Fruit fly (Drosophila melanogaster) whole organism, embryonic: ENCODE results near the gene Alg7.
A peak's percentile ranks its signal among the peaks of the same experiment; 100 is the strongest.
"Not testable (repeated sequence)": the region's sequence is repeated elsewhere in the genome, so short reads cannot be mapped to it uniquely, and the experiment has no call there.

Experiments
- Atf3 ChIP-seq: fragments of 200-800 bp; sonication (Bioruptor generic); optimal IDR thresholded peaks from 3 replicates; lab custom pipeline; 2016; ENCODE audit warnings: missing biosample characterization, missing genetic modification characterization
- CG11085 ChIP-seq: fragments of 200-800 bp; sonication (Bioruptor generic); IDR thresholded peaks from 2 replicates; pipeline ENCODE4 v1.3.6; 2022; ENCODE audit warnings: missing biosample characterization, missing genetic modification characterization
- CG11456 ChIP-seq: fragments of 200-800 bp; sonication (Bioruptor generic); IDR thresholded peaks from 3 replicates; pipeline ENCODE4 v1.3.6; 2022; ENCODE audit warnings: missing biosample characterization, missing genetic modification characterization
- CG12391 ChIP-seq: fragments of 200-800 bp; sonication (Bioruptor generic); optimal IDR thresholded peaks from 3 replicates; lab custom pipeline; 2018; ENCODE audit warnings: missing biosample characterization, mild to moderate bottlenecking, missing genetic modification characterization, moderate library complexity
- CG13424 ChIP-seq: fragments of 200-800 bp; sonication (Bioruptor generic); optimal IDR thresholded peaks from 2 replicates; lab custom pipeline; 2019; ENCODE audit warnings: missing biosample characterization, mild to moderate bottlenecking, missing genetic modification characterization, moderate library complexity
- CG14050 ChIP-seq: fragments of 200-800 bp; sonication (Bioruptor generic); IDR thresholded peaks from 3 replicates; pipeline ENCODE4 v1.3.6; 2022; ENCODE audit warnings: missing biosample characterization, missing genetic modification characterization
- CG14441 ChIP-seq: fragments of 200-800 bp; sonication (Bioruptor generic); IDR thresholded peaks from 2 replicates; pipeline ENCODE4 v1.3.6; 2022; ENCODE audit warnings: missing biosample characterization, missing genetic modification characterization
- CG1603 ChIP-seq: fragments of 200-800 bp; sonication (Bioruptor generic); optimal IDR thresholded peaks from 2 replicates; lab custom pipeline; 2019; ENCODE audit warnings: missing biosample characterization, mild to moderate bottlenecking, missing genetic modification characterization, moderate library complexity
- CG17328 ChIP-seq: fragments of 200-800 bp; sonication (Bioruptor generic); IDR thresholded peaks from 2 replicates; pipeline ENCODE4 v1.3.6; 2022; ENCODE audit warnings: missing biosample characterization, missing genetic modification characterization
- CG17359 ChIP-seq: fragments of 200-800 bp; sonication (Bioruptor generic); optimal IDR thresholded peaks from 3 replicates; lab custom pipeline; 2018; ENCODE audit warnings: missing biosample characterization, mild to moderate bottlenecking, missing genetic modification characterization, moderate library complexity
- CG18262 ChIP-seq: fragments of 200-800 bp; optimal IDR thresholded peaks from 3 replicates; lab custom pipeline; 2019; ENCODE audit warnings: missing biosample characterization, mild to moderate bottlenecking, missing genetic modification characterization, moderate library complexity
- CG18476 ChIP-seq: fragments of 200-800 bp; sonication (Bioruptor generic); optimal IDR thresholded peaks from 2 replicates; lab custom pipeline; 2016; ENCODE audit warnings: missing biosample characterization, mild to moderate bottlenecking, missing genetic modification characterization
- CG18764 ChIP-seq: fragments of 200-800 bp; sonication (Bioruptor generic); optimal IDR thresholded peaks from 3 replicates; lab custom pipeline; 2016; ENCODE audit warnings: missing biosample characterization, missing genetic modification characterization
- CG6689 ChIP-seq: fragments of 200-800 bp; sonication (Bioruptor generic); IDR thresholded peaks from 2 replicates; pipeline ENCODE4 v1.3.6; 2022; ENCODE audit warnings: missing biosample characterization, missing genetic modification characterization
- CG6791 ChIP-seq: fragments of 200-800 bp; sonication (Bioruptor generic); IDR thresholded peaks from 3 replicates; pipeline ENCODE4 v1.3.6; 2022; ENCODE audit warnings: missing biosample characterization, missing genetic modification characterization; ENCODE audit not compliant: partially characterized antibody
- CG8924 ChIP-seq: fragments of 200-800 bp; optimal IDR thresholded peaks from 3 replicates; lab custom pipeline; 2019; ENCODE audit warnings: missing biosample characterization, mild to moderate bottlenecking, missing genetic modification characterization, moderate library complexity
- Dad ChIP-seq: fragments of 200-800 bp; sonication (Bioruptor generic); optimal IDR thresholded peaks from 3 replicates; lab custom pipeline; 2016; ENCODE audit warnings: missing biosample characterization, missing genetic modification characterization
- Dbx ChIP-seq: fragments of 200-800 bp; sonication (Bioruptor generic); IDR thresholded peaks from 3 replicates; pipeline ENCODE4 v1.3.6; 2022; ENCODE audit warnings: missing biosample characterization, missing genetic modification characterization
- Dip3 ChIP-seq: fragments of 200-800 bp; sonication (Bioruptor generic); optimal IDR thresholded peaks from 3 replicates; lab custom pipeline; 2016; ENCODE audit warnings: missing biosample characterization, missing genetic modification characterization
- Drgx ChIP-seq: fragments of 200-800 bp; sonication (Bioruptor generic); IDR thresholded peaks from 2 replicates; pipeline ENCODE4 v1.3.6; 2022; ENCODE audit warnings: missing biosample characterization, missing genetic modification characterization
- ERR ChIP-seq: fragments of 200-800 bp; sonication (Bioruptor generic); optimal IDR thresholded peaks from 2 replicates; lab custom pipeline; 2016; ENCODE audit warnings: missing biosample characterization, missing genetic modification characterization
- Gug ChIP-seq: fragments of 200-800 bp; sonication (Bioruptor generic); IDR thresholded peaks from 4 replicates; pipeline ENCODE4 v1.3.6; 2022; ENCODE audit warnings: missing biosample characterization, missing genetic modification characterization
- H2.0 ChIP-seq: fragments of 200-800 bp; sonication (Bioruptor generic); IDR thresholded peaks from 2 replicates; pipeline ENCODE4 v1.3.6; 2022; ENCODE audit warnings: missing biosample characterization, missing genetic modification characterization
- HHEX ChIP-seq: fragments of 200-800 bp; sonication (Bioruptor generic); optimal IDR thresholded peaks from 3 replicates; lab custom pipeline; 2017; ENCODE audit warnings: missing biosample characterization, mild to moderate bottlenecking, missing genetic modification characterization, missing genetic modification reagents
- HLH54F ChIP-seq: fragments of 200-800 bp; sonication (Bioruptor generic); optimal IDR thresholded peaks from 3 replicates; lab custom pipeline; 2016; ENCODE audit warnings: missing biosample characterization, missing genetic modification characterization
- Max ChIP-seq: fragments of 200-800 bp; sonication (Bioruptor generic); optimal IDR thresholded peaks from 2 replicates; lab custom pipeline; 2016; ENCODE audit warnings: missing biosample characterization, mild to moderate bottlenecking, missing genetic modification characterization
- NK7.1 ChIP-seq: fragments of 200-800 bp; sonication (Bioruptor generic); optimal IDR thresholded peaks from 3 replicates; lab custom pipeline; 2016; ENCODE audit warnings: missing biosample characterization, missing genetic modification characterization
- Ptx1 ChIP-seq: fragments of 200-800 bp; sonication (Bioruptor generic); IDR thresholded peaks from 2 replicates; pipeline ENCODE4 v1.3.6; 2022; ENCODE audit warnings: missing biosample characterization, missing genetic modification characterization
- Rx ChIP-seq: fragments of 200-800 bp; sonication (Bioruptor generic); IDR thresholded peaks from 2 replicates; pipeline ENCODE4 v1.3.6; 2022; ENCODE audit warnings: missing biosample characterization, missing genetic modification characterization
- Stat92E ChIP-seq, 3 experiments: fragments of >200 bp in 2 of 3; fragments of 200-800 bp in 1 of 3; sonication (Bioruptor generic) in 1 of 3; optimal IDR thresholded peaks; 2 replicates each; lab custom pipeline; 2017 to 2019; ENCODE audit warnings: missing biosample characterization in 3 of 3, missing genetic modification characterization in 3 of 3, mild to moderate bottlenecking in 1 of 3, moderate library complexity in 1 of 3
- Trl ChIP-seq, 3 experiments: fragments of >200 bp in 2 of 3; fragments of 200-800 bp in 1 of 3; sonication (Bioruptor generic) in 1 of 3; optimal IDR thresholded peaks; 2 replicates in 1 of 3; 3 replicates in 2 of 3; lab custom pipeline; 2016 to 2017; ENCODE audit warnings: missing biosample characterization in 1 of 3, missing genetic modification characterization in 1 of 3
- ato ChIP-seq: fragments of 200-800 bp; sonication (Bioruptor generic); IDR thresholded peaks from 2 replicates; pipeline ENCODE4 v1.3.6; 2022; ENCODE audit warnings: missing biosample characterization, missing genetic modification characterization; ENCODE audit not compliant: partially characterized antibody
- chif ChIP-seq, 2 experiments: fragments of 200-800 bp; sonication (Bioruptor generic); optimal IDR thresholded peaks; 3 replicates each; lab custom pipeline; 2016; ENCODE audit warnings: missing biosample characterization in 2 of 2, missing genetic modification characterization in 2 of 2
- ci ChIP-seq: fragments of 200-800 bp; sonication (Bioruptor generic); IDR thresholded peaks from 3 replicates; pipeline ENCODE4 v1.3.6; 2022; ENCODE audit warnings: missing biosample characterization, missing genetic modification characterization
- ems ChIP-seq: fragments of 200-800 bp; sonication (Bioruptor generic); optimal IDR thresholded peaks from 3 replicates; lab custom pipeline; 2016; ENCODE audit warnings: missing biosample characterization, missing genetic modification characterization
- ewg ChIP-seq: fragments of 200-800 bp; sonication (Bioruptor generic); optimal IDR thresholded peaks from 3 replicates; lab custom pipeline; 2017; ENCODE audit warnings: mild to moderate bottlenecking, missing biosample characterization, missing genetic modification reagents, missing genetic modification characterization
- ftz-f1 ChIP-seq: fragments of 200-800 bp; sonication (Bioruptor generic); optimal IDR thresholded peaks from 2 replicates; lab custom pipeline; 2016; ENCODE audit warnings: missing biosample characterization, missing genetic modification characterization
- ken ChIP-seq: fragments of 200-800 bp; sonication (Bioruptor generic); IDR thresholded peaks from 3 replicates; pipeline ENCODE4 v1.3.6; 2022; ENCODE audit warnings: missing biosample characterization, missing genetic modification characterization
- mam ChIP-seq: fragments of 200-800 bp; sonication (Bioruptor generic); optimal IDR thresholded peaks from 3 replicates; lab custom pipeline; 2016; ENCODE audit warnings: missing biosample characterization, missing genetic modification characterization
- mirr ChIP-seq: fragments of 200-800 bp; sonication (Bioruptor generic); optimal IDR thresholded peaks from 3 replicates; lab custom pipeline; 2018; ENCODE audit warnings: missing biosample characterization, mild to moderate bottlenecking, missing genetic modification characterization
- mld ChIP-seq: fragments of 200-800 bp; sonication (Bioruptor generic); IDR thresholded peaks from 3 replicates; pipeline ENCODE4 v1.3.6; 2022; ENCODE audit warnings: missing biosample characterization, missing genetic modification characterization; ENCODE audit not compliant: partially characterized antibody
- pan ChIP-seq, 4 experiments: fragments of >200 bp in 3 of 4; fragments of 200-800 bp in 1 of 4; sonication (Bioruptor generic) in 1 of 4; optimal IDR thresholded peaks in 3 of 4; IDR thresholded peaks in 1 of 4; 2 replicates each; pipeline versions ENCODE4 v1.3.6 to Lab custom; 2017 to 2022; ENCODE audit warnings: missing biosample characterization in 2 of 4, missing genetic modification characterization in 2 of 4, mixed read lengths in 1 of 4
- pnt ChIP-seq: fragments of 200-800 bp; sonication (Bioruptor generic); optimal IDR thresholded peaks from 3 replicates; lab custom pipeline; 2016; ENCODE audit warnings: missing biosample characterization, missing genetic modification characterization
- shn ChIP-seq: fragments of 200-800 bp; sonication (Bioruptor generic); optimal IDR thresholded peaks from 3 replicates; lab custom pipeline; 2016; ENCODE audit warnings: missing biosample characterization, missing genetic modification characterization
- slbo ChIP-seq: fragments of 200-800 bp; sonication (Bioruptor generic); IDR thresholded peaks from 2 replicates; pipeline ENCODE4 v1.3.6; 2022; ENCODE audit warnings: missing biosample characterization, missing genetic modification characterization
- stc ChIP-seq: fragments of 200-800 bp; sonication (Bioruptor generic); IDR thresholded peaks from 2 replicates; pipeline ENCODE4 v1.3.6; 2022; ENCODE audit warnings: missing biosample characterization, missing genetic modification characterization
- tin ChIP-seq: fragments of 200-800 bp; sonication (Bioruptor generic); optimal IDR thresholded peaks from 3 replicates; lab custom pipeline; 2016; ENCODE audit warnings: missing biosample characterization, missing genetic modification characterization
- toy ChIP-seq: fragments of 200-800 bp; sonication (Bioruptor generic); IDR thresholded peaks from 2 replicates; pipeline ENCODE4 v1.3.6; 2022; ENCODE audit warnings: missing biosample characterization, missing genetic modification characterization

The Alg7 gene

dm6 chr2L:13215640-13216129 lies 36.6 kb downstream of the Alg7 start (continued):
- TF ChIP-seq pan, Trl (optimal IDR thresholded peaks at IDR 0.05; lab: Kevin White, UChicago): not testable (repeated sequence)
- TF ChIP-seq pan (GFP tag; optimal IDR thresholded peaks at IDR 0.05 in 1 of 2, IDR thresholded peaks at IDR 0.05 in 1 of 2) (peak in 1 of 2 experiments; percentile 73), HLH54F (GFP tag; lab: Kevin White, UChicago) (peak; percentile 68), CG14441 (GFP tag; lab: Robert Waterston, UW) (peak; percentile 43; the same call in 1 of the 2 replicates), Atf3 (GFP tag; lab: Kevin White, UChicago) (peak; percentile 21), ERR (GFP tag; lab: Kevin White, UChicago) (peak; percentile 76), ci (GFP tag; lab: Robert Waterston, UW) (peak; percentile 74), ato (GFP tag; lab: Robert Waterston, UW) (peak; percentile 5; the same call in 1 of the 2 replicates), Trl (GFP tag; optimal IDR thresholded peaks at IDR 0.05; lab: Kevin White, UChicago) (peak; percentile 75), tin (GFP tag; lab: Kevin White, UChicago) (peak; percentile 40), CG13424 (tag; lab: Kevin White, UChicago) (peak; percentile 1), Ptx1 (GFP tag; lab: Robert Waterston, UW) (peak; percentile 43; the same call in 1 of the 2 replicates), slbo (GFP tag; lab: Robert Waterston, UW) (peak; percentile 80), CG1603 (peak; percentile 46), mld (GFP tag; lab: Robert Waterston, UW) (peak; percentile 69; the same call in 2 of the 3 replicates), shn (GFP tag; lab: Kevin White, UChicago) (peak; percentile 44), CG18764 (peak; percentile 32), mirr (GFP tag; lab: Kevin White, UChicago) (peak; percentile 76), pnt (peak; percentile 2), CG14050 (GFP tag; lab: Robert Waterston, UW) (0 out of 3 replicates have a peak, but pooled peaks have one; percentile 16), CG6689 (GFP tag; lab: Robert Waterston, UW) (peak; percentile 26; the same call in 1 of the 2 replicates), Gug (GFP tag; lab: Robert Waterston, UW) (peak; percentile 49; the same call in 2 of the 4 replicates), CG11085 (GFP tag; lab: Robert Waterston, UW) (peak; percentile 61; the same call in 1 of the 2 replicates), Dip3 (peak; percentile 28), CG11456 (GFP tag; lab: Robert Waterston, UW) (peak; percentile 69; the same call in 1 of the 3 replicates), Rx (GFP tag; lab: Robert Waterston, UW) (0 out of 2 replicates have a peak, but pooled peaks have one; percentile 14), chif (GFP tag; optimal IDR thresholded peaks at IDR 0.05; lab: Kevin White, UChicago) (peak in 1 of 2 experiments; percentile 52), ewg (peak; percentile 38), Stat92E (GFP tag; optimal IDR thresholded peaks at IDR 0.05; lab: Kevin White, UChicago) (peak in 1 of 3 experiments; percentile 87), ken (GFP tag; lab: Robert Waterston, UW) (peak; percentile 65; the same call in 2 of the 3 replicates), NK7.1 (GFP tag; lab: Kevin White, UChicago) (peak; percentile 3), Drgx (GFP tag; lab: Robert Waterston, UW) (peak; percentile 61), toy (GFP tag; lab: Robert Waterston, UW) (0 out of 2 replicates have a peak, but pooled peaks have one; percentile 34), ems (GFP tag; lab: Kevin White, UChicago) (peak; percentile 62), CG17359 (tag; lab: Kevin White, UChicago) (peak; percentile 83), CG6791 (GFP tag; lab: Robert Waterston, UW) (0 out of 3 replicates have a peak, but pooled peaks have one; percentile 63), CG18262 (peak; percentile 44), ftz-f1 (GFP tag; lab: Kevin White, UChicago) (peak; percentile 13), HHEX (GFP tag; lab: Kevin White, UChicago) (peak; percentile 69), Dbx (GFP tag; lab: Robert Waterston, UW) (peak; percentile 86), Max (GFP tag; lab: Kevin White, UChicago) (peak; percentile 56), CG17328 (GFP tag; lab: Robert Waterston, UW) (peak; percentile 8; the same call in 1 of the 2 replicates), stc (GFP tag; lab: Robert Waterston, UW) (peak; percentile 50; the same call in 1 of the 2 replicates), mam (GFP tag; lab: Kevin White, UChicago) (peak; percentile 36), H2.0 (0 out of 2 replicates have a peak, but pooled peaks have one; percentile 25), CG18476 (GFP tag; lab: Kevin White, UChicago) (peak; percentile 69), CG8924 (peak; percentile 20), Dad (peak; percentile 68), CG12391 (tag; lab: Kevin White, UChicago) (peak; percentile 33)
